Worm (Caenorhabditis elegans) whole organism, early embryonic: ENCODE results near the gene ugt-5.

Source experiments
- ama-1 ChIP-seq: fragments of 150-350 bp; optimal IDR thresholded peaks from 2 replicates; lab custom pipeline; 2014
- ceh-13 ChIP-seq: fragments of 200-800 bp; sonication (Bioruptor generic); optimal IDR thresholded peaks from 2 replicates; lab custom pipeline; 2018; ENCODE audit warnings: mild to moderate bottlenecking, missing genetic modification characterization, missing compliant biosample characterization
- ets-7 ChIP-seq: sonication (generic microtip); optimal IDR thresholded peaks from 2 replicates; lab custom pipeline; 2016; ENCODE audit warnings: missing genotype, missing genetic modification characterization, missing compliant biosample characterization
- pes-1 ChIP-seq: fragments of 200-800 bp; sonication (Bioruptor generic); IDR thresholded peaks from 2 replicates; pipeline ENCODE4 v1.3.6; 2022; ENCODE audit warnings: missing genetic modification reagents, missing genetic modification characterization, missing compliant biosample characterization
- tbx-11 ChIP-seq: fragments of 200-800 bp; sonication (Bioruptor generic); IDR thresholded peaks from 2 replicates; pipeline ENCODE4 v1.3.6; 2022; ENCODE audit warnings: missing genetic modification characterization, missing compliant biosample characterization
- tbx-37 ChIP-seq: fragments of 200-800 bp; sonication (Bioruptor generic); conservative IDR thresholded peaks from 2 replicates; pipeline ENCODE4 v1.3.6; 2022; ENCODE audit warnings: missing genetic modification reagents, missing genetic modification characterization, missing compliant biosample characterization

- TF ChIP-seq ama-1 (lab: Kevin White, UChicago) = no peak
- no peak for TF ChIP-seq tbx-11 (GFP tag; lab: Robert Waterston, UW)
- TF ChIP-seq ets-7 (tag; lab: Kevin White, UChicago) = no peak
- no peak for TF ChIP-seq ceh-13 (GFP tag; lab: Kevin White, UChicago)
- no peak for TF ChIP-seq tbx-37 (GFP tag; lab: Robert Waterston, UW)
- TF ChIP-seq pes-1 (GFP tag; lab: Robert Waterston, UW) = no peak
Observed at ce11 chrV:12784861-12785260, 7.9 kb downstream of the ugt-5 start, which contains the start of gene sre-20.
